Worm (Caenorhabditis elegans): ENCODE results near the gene B0454.8.

DNA sequence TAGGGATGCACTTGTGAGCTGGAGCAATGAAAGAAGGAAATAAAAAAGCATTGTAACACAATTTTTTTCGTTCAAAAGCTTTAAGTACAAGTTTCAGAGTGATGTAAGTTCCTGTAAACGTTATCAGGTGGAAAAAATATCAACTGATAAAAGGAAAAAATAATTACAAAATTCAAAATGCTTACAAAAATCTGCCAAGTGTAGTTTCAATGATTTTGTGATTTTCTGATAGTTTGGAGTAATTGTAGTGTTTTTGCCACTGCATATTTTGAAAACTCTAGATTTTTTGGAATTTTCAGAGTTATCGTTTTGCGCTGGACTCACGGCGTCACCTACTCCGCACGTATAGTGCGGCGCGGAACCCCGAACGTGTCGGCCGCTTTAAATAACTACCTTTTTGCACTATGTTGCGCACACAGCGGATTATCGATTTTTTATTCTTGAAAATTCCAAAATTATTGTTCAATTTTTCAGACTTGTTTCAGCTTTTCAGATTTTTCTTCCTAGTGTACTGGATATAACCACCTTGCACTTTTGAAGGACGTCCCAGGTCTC is 19.8 kb downstream of the B0454.8 start, which contains the start of gene clec-2:
- TF ChIP-seq sdz-12 (GFP tag; optimal IDR thresholded peaks at IDR 0.05): no peak
- no peak for TF ChIP-seq skn-1 (tag; optimal IDR thresholded peaks at IDR 0.05)
- TF ChIP-seq egl-27 (tag; optimal IDR thresholded peaks at IDR 0.05): no peak
- TF ChIP-seq nhr-42 (GFP tag; IDR thresholded peaks at IDR 0.05): no peak
- TF ChIP-seq nhr-77 (tag; optimal IDR thresholded peaks at IDR 0.05): no peak
- no peak for TF ChIP-seq hlh-30 (tag; optimal IDR thresholded peaks at IDR 0.05; ENCODE audit: insufficient read depth)
- no peak for TF ChIP-seq fkh-10 (GFP tag; optimal IDR thresholded peaks at IDR 0.05)
- no peak for TF ChIP-seq nhr-25 (tag; optimal IDR thresholded peaks at IDR 0.05; ENCODE audit: borderline replicate concordance, insufficient read depth)
- no peak for TF ChIP-seq lin-13 (GFP tag; optimal IDR thresholded peaks at IDR 0.05)

All from whole organism, L4 larva.